Worm (Caenorhabditis elegans) whole organism, L1 larva: ENCODE measurements around the gene T28D9.4.

Source experiments
- C04F5.9 ChIP-seq: sonication (generic microtip); optimal IDR thresholded peaks from 2 replicates; lab custom pipeline; 2016; ENCODE audit warnings: missing genetic modification characterization, missing compliant biosample characterization
- Y116A8C.19 ChIP-seq: sonication (generic microtip); optimal IDR thresholded peaks from 2 replicates; lab custom pipeline; 2016; ENCODE audit warnings: missing compliant biosample characterization, missing genetic modification characterization, borderline replicate concordance
- aha-1 ChIP-seq: fragments of 150-350 bp; optimal IDR thresholded peaks from 2 replicates; lab custom pipeline; 2014; ENCODE audit warnings: missing biosample characterization, missing genetic modification characterization
- blmp-1 ChIP-seq: fragments of 150-350 bp; optimal IDR thresholded peaks from 2 replicates; lab custom pipeline; 2014; ENCODE audit warnings: missing biosample characterization, missing genetic modification characterization
- ceh-8 ChIP-seq: fragments of 200-800 bp; sonication (Bioruptor generic); optimal IDR thresholded peaks from 2 replicates; lab custom pipeline; 2018; ENCODE audit warnings: mild to moderate bottlenecking, missing genetic modification characterization, moderate library complexity, missing compliant biosample characterization
- ceh-88 ChIP-seq: fragments of 200-800 bp; sonication (Bioruptor generic); IDR thresholded peaks from 2 replicates; pipeline ENCODE4 v1.3.6; 2022; ENCODE audit warnings: missing genetic modification characterization, missing compliant biosample characterization
- ces-1 ChIP-seq: fragments of 150-350 bp; optimal IDR thresholded peaks from 2 replicates; lab custom pipeline; 2014; ENCODE audit warnings: missing biosample characterization, missing genetic modification reagents, missing genetic modification characterization
- dpl-1 ChIP-seq, 3 experiments: fragments of 150-350 bp in 2 of 3; sonication (generic microtip) in 1 of 3; optimal IDR thresholded peaks; 2 replicates each; lab custom pipeline; 2014 to 2017; ENCODE audit warnings: missing biosample characterization in 3 of 3, missing genetic modification characterization in 3 of 3, missing genetic modification reagents in 3 of 3
- efl-1 ChIP-seq, 4 experiments: fragments of 150-350 bp; optimal IDR thresholded peaks in 3 of 4; peaks in 1 of 4; 1 replicate in 1 of 4; 2 replicates in 3 of 4; lab custom pipeline; 2014; ENCODE audit warnings: missing biosample characterization in 2 of 4, missing genetic modification characterization in 2 of 4, missing genetic modification reagents in 2 of 4
- efl-3 ChIP-seq: fragments of 200-800 bp; sonication (Bioruptor generic); optimal IDR thresholded peaks from 2 replicates; lab custom pipeline; 2018; ENCODE audit warnings: mild to moderate bottlenecking, missing genetic modification characterization, missing compliant biosample characterization
- egl-13 ChIP-seq: sonication (generic microtip); optimal IDR thresholded peaks from 2 replicates; lab custom pipeline; 2016; ENCODE audit warnings: missing genotype, missing genetic modification reagents, missing genetic modification characterization, missing compliant biosample characterization
- egl-27 ChIP-seq, 2 experiments: fragments of 150-350 bp in 1 of 2; sonication (generic microtip); optimal IDR thresholded peaks; 3 replicates each; lab custom pipeline; 2017 to 2018; ENCODE audit warnings: missing biosample characterization in 2 of 2, missing genetic modification characterization in 2 of 2, missing genetic modification reagents in 2 of 2
- elt-2 ChIP-seq: sonication (generic microtip); optimal IDR thresholded peaks from 2 replicates; lab custom pipeline; 2016; ENCODE audit warnings: missing genetic modification characterization, mild to moderate bottlenecking, inconsistent platforms, missing compliant biosample characterization, missing genetic modification reagents
- elt-3 ChIP-seq, 6 experiments: fragments of 150-350 bp in 1 of 6; sonication (generic microtip); optimal IDR thresholded peaks; 2 replicates each; lab custom pipeline; 2017 to 2018; ENCODE audit warnings: missing biosample characterization in 6 of 6, missing genetic modification characterization in 6 of 6, inconsistent platforms in 1 of 6
- ets-5 ChIP-seq: fragments of 200-800 bp; sonication (Bioruptor generic); IDR thresholded peaks from 2 replicates; pipeline ENCODE4 v1.3.6; 2022; ENCODE audit warnings: missing genetic modification characterization, missing compliant biosample characterization
- fos-1 ChIP-seq: fragments of 150-350 bp; optimal IDR thresholded peaks from 2 replicates; lab custom pipeline; 2014; ENCODE audit warnings: missing biosample characterization, missing genetic modification characterization
- grh-1 ChIP-seq: fragments of 200-800 bp; sonication (Bioruptor generic); IDR thresholded peaks from 2 replicates; pipeline ENCODE4 v1.3.6; 2022; ENCODE audit warnings: missing genetic modification reagents, missing genetic modification characterization, missing compliant biosample characterization
- hlh-17 ChIP-seq: fragments of 200-800 bp; sonication (Bioruptor generic); optimal IDR thresholded peaks from 2 replicates; lab custom pipeline; 2018; ENCODE audit warnings: missing genetic modification characterization, mild to moderate bottlenecking, missing compliant biosample characterization, moderate library complexity, borderline replicate concordance
- irx-1 ChIP-seq: sonication (generic microtip); optimal IDR thresholded peaks from 2 replicates; lab custom pipeline; 2016; ENCODE audit warnings: missing genetic modification characterization, missing compliant biosample characterization
- jun-1 ChIP-seq: fragments of 150-350 bp; optimal IDR thresholded peaks from 2 replicates; lab custom pipeline; 2014; ENCODE audit warnings: missing biosample characterization, missing genetic modification reagents, missing genetic modification characterization
- lin-14 ChIP-seq: fragments of 200-800 bp; sonication (Bioruptor generic); optimal IDR thresholded peaks from 2 replicates; lab custom pipeline; 2018; ENCODE audit warnings: mild to moderate bottlenecking, missing genetic modification characterization, moderate library complexity, missing compliant biosample characterization
- lin-35 ChIP-seq, 2 experiments: fragments of 150-350 bp; optimal IDR thresholded peaks; 2 replicates each; lab custom pipeline; 2014; ENCODE audit warnings: missing biosample characterization in 2 of 2, missing genetic modification characterization in 2 of 2, missing genetic modification reagents in 2 of 2
- lir-3 ChIP-seq: sonication (generic microtip); optimal IDR thresholded peaks from 2 replicates; lab custom pipeline; 2016; ENCODE audit warnings: mild to moderate bottlenecking, missing genetic modification characterization, moderate library complexity, missing compliant biosample characterization; ENCODE audit not compliant: poor library complexity
- lsy-2 ChIP-seq, 2 experiments: fragments of 150-350 bp; optimal IDR thresholded peaks; 2 replicates each; lab custom pipeline; 2014; ENCODE audit warnings: missing biosample characterization in 2 of 2, missing genetic modification characterization in 2 of 2
- mdl-1 ChIP-seq, 2 experiments: fragments of 150-350 bp; optimal IDR thresholded peaks; 2 replicates each; lab custom pipeline; 2014 to 2017; ENCODE audit warnings: missing biosample characterization in 2 of 2, missing genetic modification characterization in 2 of 2, inconsistent platforms in 1 of 2
- nhr-11 ChIP-seq: fragments of 150-350 bp; optimal IDR thresholded peaks from 2 replicates; lab custom pipeline; 2014; ENCODE audit warnings: missing biosample characterization, missing genetic modification characterization
- nhr-19 ChIP-seq: fragments of 200-800 bp; sonication (Bioruptor generic); conservative IDR thresholded peaks from 2 replicates; pipeline ENCODE4 v1.3.6; 2022; ENCODE audit warnings: missing genetic modification characterization, missing compliant biosample characterization
- nhr-20 ChIP-seq: sonication (generic microtip); optimal IDR thresholded peaks from 2 replicates; lab custom pipeline; 2016; ENCODE audit warnings: mild to moderate bottlenecking, missing genetic modification characterization, missing compliant biosample characterization
- nhr-71 ChIP-seq: sonication (generic microtip); optimal IDR thresholded peaks from 2 replicates; lab custom pipeline; 2016; ENCODE audit warnings: mild to moderate bottlenecking, missing genetic modification characterization, moderate library complexity, missing compliant biosample characterization
- nhr-76 ChIP-seq: sonication (generic microtip); optimal IDR thresholded peaks from 2 replicates; lab custom pipeline; 2017; ENCODE audit warnings: missing biosample characterization, missing genetic modification characterization
- nhr-85 ChIP-seq: sonication (generic microtip); peaks from one replicate; lab custom pipeline; 2016; ENCODE audit warnings: missing genetic modification characterization, inconsistent platforms, missing compliant biosample characterization
- pag-3 ChIP-seq: sonication (generic microtip); optimal IDR thresholded peaks from 2 replicates; lab custom pipeline; 2017; ENCODE audit warnings: missing genetic modification characterization, mild to moderate bottlenecking, missing compliant biosample characterization, antibody characterized with exemption, borderline replicate concordance; ENCODE audit not compliant: insufficient read depth
- pax-3 ChIP-seq: fragments of 200-800 bp; sonication (Bioruptor generic); optimal IDR thresholded peaks from 2 replicates; lab custom pipeline; 2018; ENCODE audit warnings: mild to moderate bottlenecking, missing genetic modification characterization, moderate library complexity, missing compliant biosample characterization
- rnt-1 ChIP-seq: sonication (generic microtip); optimal IDR thresholded peaks from 2 replicates; lab custom pipeline; 2016; ENCODE audit warnings: mild to moderate bottlenecking, missing genetic modification characterization, moderate library complexity, missing compliant biosample characterization
- snu-23 ChIP-seq: sonication (generic microtip); optimal IDR thresholded peaks from 2 replicates; lab custom pipeline; 2016; ENCODE audit warnings: missing genetic modification characterization, missing compliant biosample characterization
- sox-4 ChIP-seq: sonication (generic microtip); optimal IDR thresholded peaks from 2 replicates; lab custom pipeline; 2016; ENCODE audit warnings: missing genetic modification characterization, missing compliant biosample characterization
- sptf-1 ChIP-seq: fragments of 150-350 bp; optimal IDR thresholded peaks from 2 replicates; lab custom pipeline; 2014; ENCODE audit warnings: missing biosample characterization, missing genetic modification characterization
- swsn-7 ChIP-seq: sonication (generic microtip); optimal IDR thresholded peaks from 2 replicates; lab custom pipeline; 2016; ENCODE audit warnings: missing genetic modification characterization, missing compliant biosample characterization
- tbx-2 ChIP-seq: sonication (generic microtip); optimal IDR thresholded peaks from 2 replicates; lab custom pipeline; 2016; ENCODE audit warnings: missing genetic modification characterization, missing compliant biosample characterization
- unc-130 ChIP-seq: fragments of 150-350 bp; optimal IDR thresholded peaks from 2 replicates; lab custom pipeline; 2017; ENCODE audit warnings: missing biosample characterization, missing genetic modification characterization, inconsistent platforms
- unc-30 ChIP-seq: sonication (generic microtip); optimal IDR thresholded peaks from 2 replicates; lab custom pipeline; 2017; ENCODE audit warnings: missing biosample characterization, missing genetic modification characterization
- unc-62 ChIP-seq: fragments of 150-350 bp; optimal IDR thresholded peaks from 2 replicates; lab custom pipeline; 2014; ENCODE audit warnings: missing biosample characterization, missing genetic modification reagents, missing genetic modification characterization
- unc-86 ChIP-seq: sonication (generic microtip); optimal IDR thresholded peaks from 2 replicates; lab custom pipeline; 2016; ENCODE audit warnings: missing genetic modification characterization, missing compliant biosample characterization
- vab-15 ChIP-seq: sonication (generic microtip); optimal IDR thresholded peaks from 2 replicates; lab custom pipeline; 2017; ENCODE audit warnings: missing genotype, mild to moderate bottlenecking, missing genetic modification characterization, missing compliant biosample characterization
- xbp-1 ChIP-seq: sonication (generic microtip); optimal IDR thresholded peaks from 2 replicates; lab custom pipeline; 2016; ENCODE audit warnings: missing genetic modification characterization, missing compliant biosample characterization
- zag-1 ChIP-seq: fragments of 150-350 bp; optimal IDR thresholded peaks from 2 replicates; lab custom pipeline; 2014; ENCODE audit warnings: missing biosample characterization, missing genetic modification characterization
- zip-4 ChIP-seq: fragments of 200-800 bp; sonication (Bioruptor generic); optimal IDR thresholded peaks from 2 replicates; lab custom pipeline; 2018; ENCODE audit warnings: mild to moderate bottlenecking, missing genetic modification characterization, moderate library complexity, missing compliant biosample characterization

T28D9.4 gene

ce11 chrII:6448189-6448588 lies 28.6 kb upstream of the T28D9.4 start:
- TF ChIP-seq lsy-2 (tag; optimal IDR thresholded peaks at IDR 0.05; lab: Kevin White, UChicago) (peak in 1 of 2 experiments; percentile 2), zag-1 (tag; lab: Kevin White, UChicago) (no peak), zip-4 (GFP tag; lab: Kevin White, UChicago) (no peak), unc-30 (no peak), lin-35 (GFP tag; optimal IDR thresholded peaks at IDR 0.05; lab: Kevin White, UChicago) (peak in 1 of 2 experiments; percentile 33), grh-1 (GFP tag; lab: Robert Waterston, UW) (0 out of 2 replicates have a peak, but pooled peaks have one; percentile 6), blmp-1 (tag; lab: Kevin White, UChicago) (peak; percentile 54), nhr-19 (GFP tag; lab: Robert Waterston, UW) (0 out of 2 replicates have a peak, but pooled peaks have one; percentile 7), elt-3 (tag; optimal IDR thresholded peaks at IDR 0.05; lab: Kevin White, UChicago) (peak in 2 of 6 experiments; percentile 43 to 75), ceh-88 (GFP tag; lab: Robert Waterston, UW) (no peak), lin-14 (peak; percentile 38), snu-23 (GFP tag; lab: Kevin White, UChicago) (peak; percentile 7), unc-62 (GFP tag; lab: Kevin White, UChicago) (no peak), sptf-1 (no peak), vab-15 (no peak), nhr-71 (tag; lab: Kevin White, UChicago) (peak; percentile 1), nhr-20 (tag; lab: Kevin White, UChicago) (peak; percentile 28), mdl-1 (tag; optimal IDR thresholded peaks at IDR 0.05; lab: Kevin White, UChicago) (peak in 1 of 2 experiments; percentile 58), tbx-2 (tag; lab: Kevin White, UChicago) (peak; percentile 3)
- TF ChIP-seq, all 84 proteins: peak for 12

- TF ChIP-seq pax-3 (tag; lab: Kevin White, UChicago) (no peak), unc-62 (GFP tag; lab: Kevin White, UChicago) (no peak), hlh-17 (GFP tag; lab: Kevin White, UChicago) (no peak), blmp-1 (tag; lab: Kevin White, UChicago) (no peak), Y116A8C.19 (no peak), sox-4 (tag; lab: Kevin White, UChicago) (no peak), nhr-19 (GFP tag; lab: Robert Waterston, UW) (no peak), rnt-1 (tag; lab: Kevin White, UChicago) (no peak), unc-30 (no peak), ces-1 (GFP tag; lab: Kevin White, UChicago) (no peak), nhr-20 (tag; lab: Kevin White, UChicago) (peak; percentile 75), nhr-11 (tag; lab: Kevin White, UChicago) (no peak), ceh-8 (GFP tag; lab: Kevin White, UChicago) (no peak), lir-3 (tag; lab: Kevin White, UChicago) (no peak), unc-86 (tag; lab: Kevin White, UChicago) (no peak), fos-1 (no peak), vab-15 (no peak), nhr-76 (tag; lab: Kevin White, UChicago) (no peak), jun-1 (tag; lab: Kevin White, UChicago) (no peak), xbp-1 (tag; lab: Kevin White, UChicago) (no peak), nhr-71 (tag; lab: Kevin White, UChicago) (peak; percentile 20), lin-35 (GFP tag; optimal IDR thresholded peaks at IDR 0.05; lab: Kevin White, UChicago) (peak in 1 of 2 experiments; percentile 27), efl-1 (optimal IDR thresholded peaks at IDR 0.05; lab: Kevin White, UChicago) (no peak), efl-1 (GFP tag; optimal IDR thresholded peaks at IDR 0.05 in 1 of 2; lab: Kevin White, UChicago) (peak in 1 of 2 experiments; percentile 83), efl-3 (GFP tag; lab: Kevin White, UChicago) (no peak), nhr-85 (peak; percentile 65), aha-1 (tag; lab: Kevin White, UChicago) (no peak), egl-13 (tag; lab: Kevin White, UChicago) (no peak), C04F5.9 (tag; lab: Kevin White, UChicago) (no peak), ceh-88 (GFP tag; lab: Robert Waterston, UW) (no peak), egl-27 (tag; optimal IDR thresholded peaks at IDR 0.05; lab: Kevin White, UChicago) (no peak), dpl-1 (GFP tag; optimal IDR thresholded peaks at IDR 0.05; lab: Kevin White, UChicago) (no peak), swsn-7 (tag; lab: Kevin White, UChicago) (no peak), lsy-2 (tag; optimal IDR thresholded peaks at IDR 0.05; lab: Kevin White, UChicago) (no peak), lin-14 (peak; percentile 48), pag-3 (tag; lab: Kevin White, UChicago) (no peak), unc-130 (tag; lab: Kevin White, UChicago) (no peak), ets-5 (no peak), irx-1 (tag; lab: Kevin White, UChicago) (no peak), snu-23 (GFP tag; lab: Kevin White, UChicago) (peak; percentile 17), elt-2 (tag; lab: Kevin White, UChicago) (peak; percentile 45), zag-1 (tag; lab: Kevin White, UChicago) (no peak)
These were observed 28.1 kb upstream of the T28D9.4 start for ce11 chrII:6448656-6449055.
